Worm (Caenorhabditis elegans) whole organism, L4 larva: ENCODE results near the gene zmp-3.
"Not testable (repeated sequence)": the region's sequence is repeated elsewhere in the genome, so short reads cannot be mapped to it uniquely, and the experiment has no call there.

Source experiments
- F26F4.8 ChIP-seq: fragments of 200-800 bp; sonication (Bioruptor generic); conservative IDR thresholded peaks from 2 replicates; pipeline ENCODE4 v1.3.6; 2022; ENCODE audit warnings: missing genetic modification characterization, missing compliant biosample characterization
- ama-1 ChIP-seq: fragments of 150-350 bp; optimal IDR thresholded peaks from 2 replicates; lab custom pipeline; 2014; ENCODE audit warnings: inconsistent platforms, mixed read lengths
- attf-4 ChIP-seq: sonication (generic microtip); optimal IDR thresholded peaks from 3 replicates; lab custom pipeline; 2017; ENCODE audit warnings: missing biosample characterization, missing genetic modification characterization
- ceh-82 ChIP-seq: sonication (generic microtip); optimal IDR thresholded peaks from 2 replicates; lab custom pipeline; 2017; ENCODE audit warnings: missing biosample characterization, missing genetic modification characterization
- dpl-1 ChIP-seq: fragments of 150-350 bp; optimal IDR thresholded peaks from 2 replicates; lab custom pipeline; 2014; ENCODE audit warnings: missing biosample characterization, missing genetic modification reagents, missing genetic modification characterization
- fos-1 ChIP-seq: fragments of 150-350 bp; optimal IDR thresholded peaks from 2 replicates; lab custom pipeline; 2014; ENCODE audit warnings: missing biosample characterization, missing genetic modification characterization
- lin-15B ChIP-seq: fragments of 150-350 bp; sonication (generic microtip); optimal IDR thresholded peaks from 3 replicates; lab custom pipeline; 2014; ENCODE audit warnings: missing biosample characterization, missing genetic modification characterization
- ztf-11 ChIP-seq: fragments of 150-350 bp; optimal IDR thresholded peaks from 2 replicates; lab custom pipeline; 2014; ENCODE audit warnings: missing biosample characterization, missing genetic modification characterization

ce11 chrV:2955342-2955741 is 45.9 kb upstream of the zmp-3 start, which contains the start of gene srh-248:
- not testable (repeated sequence) for TF ChIP-seq ztf-11; ama-1 (lab: Kevin White, UChicago); F26F4.8; attf-4 (tag; lab: Kevin White, UChicago); fos-1 (tag; lab: Kevin White, UChicago); dpl-1 (GFP tag; lab: Kevin White, UChicago); ceh-82 (tag; lab: Kevin White, UChicago); lin-15B
